Worm (Caenorhabditis elegans) whole organism, L4 larva: ENCODE results near the gene exos-4.2.

Experiments
- F10B5.3 ChIP-seq: sonication (generic microtip); optimal IDR thresholded peaks from 2 replicates; lab custom pipeline; 2016; ENCODE audit warnings: mild to moderate bottlenecking, missing genetic modification characterization, missing compliant biosample characterization
- F49E8.2 ChIP-seq: sonication (generic microtip); optimal IDR thresholded peaks from 2 replicates; lab custom pipeline; 2016; ENCODE audit warnings: missing compliant biosample characterization, mild to moderate bottlenecking, missing genetic modification characterization, borderline replicate concordance
- R02D3.7 ChIP-seq: fragments of 150-350 bp; sonication (generic microtip); optimal IDR thresholded peaks from 3 replicates; lab custom pipeline; 2014; ENCODE audit warnings: missing biosample characterization, missing genetic modification characterization
- T20F7.1 ChIP-seq: fragments of 200-800 bp; sonication (Bioruptor generic); optimal IDR thresholded peaks from 2 replicates; lab custom pipeline; 2018; ENCODE audit warnings: mild to moderate bottlenecking, missing genetic modification characterization, missing compliant biosample characterization
- T26A8.4 ChIP-seq: fragments of 200-800 bp; sonication (Bioruptor generic); IDR thresholded peaks from 2 replicates; pipeline ENCODE4 v1.3.6; 2022; ENCODE audit warnings: missing genetic modification characterization, missing compliant biosample characterization
- Y105C5A.15 ChIP-seq: fragments of 200-800 bp; sonication (Bioruptor generic); IDR thresholded peaks from 2 replicates; pipeline ENCODE4 v1.3.6; 2022; ENCODE audit warnings: missing genetic modification characterization, missing compliant biosample characterization
- Y48G9A.11 ChIP-seq: fragments of 200-800 bp; sonication (Bioruptor generic); IDR thresholded peaks from 2 replicates; pipeline ENCODE4 v1.3.6; 2022; ENCODE audit warnings: missing genetic modification reagents, missing genetic modification characterization, missing compliant biosample characterization
- Y75B8A.6 ChIP-seq: fragments of 200-800 bp; sonication (Bioruptor generic); IDR thresholded peaks from 2 replicates; pipeline ENCODE4 v1.3.6; 2022; ENCODE audit warnings: missing genetic modification reagents, missing genetic modification characterization, missing compliant biosample characterization
- ZK337.2 ChIP-seq: fragments of 200-800 bp; sonication (Bioruptor generic); IDR thresholded peaks from 2 replicates; pipeline ENCODE4 v1.3.6; 2022; ENCODE audit warnings: missing genetic modification reagents, missing genetic modification characterization, missing compliant biosample characterization
- aha-1 ChIP-seq: fragments of 150-350 bp; peaks from one replicate; lab custom pipeline; 2014; ENCODE audit warnings: missing biosample characterization, missing genetic modification characterization
- ama-1 ChIP-seq: fragments of 150-350 bp; optimal IDR thresholded peaks from 2 replicates; lab custom pipeline; 2014; ENCODE audit warnings: inconsistent platforms, mixed read lengths
- attf-4 ChIP-seq: sonication (generic microtip); optimal IDR thresholded peaks from 3 replicates; lab custom pipeline; 2017; ENCODE audit warnings: missing biosample characterization, missing genetic modification characterization
- ceh-28 ChIP-seq: fragments of 150-350 bp; optimal IDR thresholded peaks from 2 replicates; lab custom pipeline; 2014; ENCODE audit warnings: missing biosample characterization, missing genetic modification reagents, missing genetic modification characterization
- ceh-32 ChIP-seq: sonication (generic microtip); optimal IDR thresholded peaks from 2 replicates; lab custom pipeline; 2016; ENCODE audit warnings: mild to moderate bottlenecking, missing genetic modification characterization, missing compliant biosample characterization; ENCODE audit not compliant: poor library complexity
- ceh-82 ChIP-seq: sonication (generic microtip); optimal IDR thresholded peaks from 2 replicates; lab custom pipeline; 2017; ENCODE audit warnings: missing biosample characterization, missing genetic modification characterization
- cey-2 ChIP-seq: sonication (generic microtip); optimal IDR thresholded peaks from 3 replicates; lab custom pipeline; 2017; ENCODE audit warnings: missing genetic modification characterization, mild to moderate bottlenecking, missing compliant biosample characterization, antibody characterized with exemption, borderline replicate concordance; ENCODE audit not compliant: insufficient read depth
- ctbp-1 ChIP-seq: fragments of 200-800 bp; sonication (Bioruptor generic); IDR thresholded peaks from 2 replicates; pipeline ENCODE4 v1.3.6; 2022; ENCODE audit warnings: missing genetic modification reagents, missing genetic modification characterization, missing compliant biosample characterization
- daf-16 ChIP-seq, 3 experiments: sonication (generic microtip); optimal IDR thresholded peaks; 2 replicates each; lab custom pipeline; 2016 to 2017; ENCODE audit warnings: missing genetic modification characterization in 3 of 3, missing genetic modification reagents in 3 of 3, mild to moderate bottlenecking in 2 of 3, missing compliant biosample characterization in 2 of 3, missing biosample characterization in 1 of 3, moderate library complexity in 1 of 3
- daf-19 ChIP-seq: fragments of 200-800 bp; sonication (Bioruptor generic); conservative IDR thresholded peaks from 2 replicates; pipeline ENCODE4 v1.3.6; 2022; ENCODE audit warnings: missing genetic modification characterization, missing compliant biosample characterization
- daf-8 ChIP-seq: fragments of 200-800 bp; sonication (Bioruptor generic); IDR thresholded peaks from 2 replicates; pipeline ENCODE4 v1.3.6; 2022; ENCODE audit warnings: missing genetic modification characterization, missing compliant biosample characterization
- dmd-6 ChIP-seq: fragments of 200-800 bp; sonication (Bioruptor generic); IDR thresholded peaks from 2 replicates; pipeline ENCODE4 v1.3.6; 2022; ENCODE audit warnings: missing genetic modification reagents, missing genetic modification characterization, missing compliant biosample characterization
- dmd-9 ChIP-seq: fragments of 200-800 bp; sonication (Bioruptor generic); IDR thresholded peaks from 2 replicates; pipeline ENCODE4 v1.3.6; 2022; ENCODE audit warnings: missing genetic modification reagents, missing genetic modification characterization, missing compliant biosample characterization
- dpl-1 ChIP-seq: fragments of 150-350 bp; optimal IDR thresholded peaks from 2 replicates; lab custom pipeline; 2014; ENCODE audit warnings: missing biosample characterization, missing genetic modification reagents, missing genetic modification characterization
- duxl-1 ChIP-seq: sonication (generic microtip); optimal IDR thresholded peaks from 2 replicates; lab custom pipeline; 2016; ENCODE audit warnings: mild to moderate bottlenecking, missing genetic modification characterization, moderate library complexity, missing compliant biosample characterization; ENCODE audit not compliant: poor library complexity
- egl-27 ChIP-seq: sonication (generic microtip); optimal IDR thresholded peaks from 3 replicates; lab custom pipeline; 2017; ENCODE audit warnings: missing biosample characterization, missing genetic modification reagents, missing genetic modification characterization
- egl-43 ChIP-seq: fragments of 200-800 bp; sonication (Bioruptor generic); IDR thresholded peaks from 2 replicates; pipeline ENCODE4 v1.3.6; 2022; ENCODE audit warnings: missing genetic modification reagents, missing genetic modification characterization, missing compliant biosample characterization
- fos-1 ChIP-seq: fragments of 150-350 bp; optimal IDR thresholded peaks from 2 replicates; lab custom pipeline; 2014; ENCODE audit warnings: missing biosample characterization, missing genetic modification characterization
- gei-8 ChIP-seq: fragments of 200-800 bp; sonication (Bioruptor generic); optimal IDR thresholded peaks from 2 replicates; lab custom pipeline; 2018; ENCODE audit warnings: mild to moderate bottlenecking, missing genetic modification characterization, missing compliant biosample characterization
- hmg-1.1 ChIP-seq: fragments of 200-800 bp; sonication (Bioruptor generic); IDR thresholded peaks from 2 replicates; pipeline ENCODE4 v1.3.6; 2022; ENCODE audit warnings: missing genetic modification reagents, missing genetic modification characterization, missing compliant biosample characterization
- lim-7 ChIP-seq: fragments of 200-800 bp; sonication (Bioruptor generic); IDR thresholded peaks from 2 replicates; pipeline ENCODE4 v1.3.6; 2022; ENCODE audit warnings: missing genetic modification characterization, missing compliant biosample characterization
- lin-1 ChIP-seq: fragments of 200-800 bp; sonication (Bioruptor generic); IDR thresholded peaks from 2 replicates; pipeline ENCODE4 v1.3.6; 2022; ENCODE audit warnings: missing genetic modification reagents, missing genetic modification characterization, missing compliant biosample characterization
- lin-15B ChIP-seq: fragments of 150-350 bp; sonication (generic microtip); optimal IDR thresholded peaks from 3 replicates; lab custom pipeline; 2014; ENCODE audit warnings: missing biosample characterization, missing genetic modification characterization
- lin-38 ChIP-seq: fragments of 200-800 bp; sonication (Bioruptor generic); IDR thresholded peaks from 2 replicates; pipeline ENCODE4 v1.3.6; 2022; ENCODE audit warnings: missing genetic modification reagents, missing genetic modification characterization, missing compliant biosample characterization
- madf-5 ChIP-seq, 2 experiments: fragments of 200-800 bp; sonication (Bioruptor generic); IDR thresholded peaks; 2 replicates each; pipeline ENCODE4 v1.3.6; 2022; ENCODE audit warnings: missing compliant biosample characterization in 2 of 2, missing genetic modification characterization in 2 of 2
- mdt-29 ChIP-seq: fragments of 200-800 bp; sonication (Bioruptor generic); IDR thresholded peaks from 2 replicates; pipeline ENCODE4 v1.3.6; 2022; ENCODE audit warnings: missing genetic modification reagents, missing genetic modification characterization, missing compliant biosample characterization
- mes-2 ChIP-seq: sonication (generic microtip); optimal IDR thresholded peaks from 2 replicates; lab custom pipeline; 2016; ENCODE audit warnings: missing genotype, mild to moderate bottlenecking, missing genetic modification characterization, missing compliant biosample characterization; ENCODE audit not compliant: poor library complexity, severe bottlenecking
- nhr-10 ChIP-seq: fragments of 150-350 bp; optimal IDR thresholded peaks from 2 replicates; lab custom pipeline; 2014; ENCODE audit warnings: missing biosample characterization, missing genetic modification characterization
- nhr-102 ChIP-seq: sonication (generic microtip); optimal IDR thresholded peaks from 2 replicates; lab custom pipeline; 2016; ENCODE audit warnings: mild to moderate bottlenecking, missing genetic modification characterization, moderate library complexity, missing compliant biosample characterization
- nhr-11 ChIP-seq: fragments of 150-350 bp; optimal IDR thresholded peaks from 2 replicates; lab custom pipeline; 2014; ENCODE audit warnings: missing biosample characterization, missing genetic modification characterization
- nhr-237 ChIP-seq: sonication (generic microtip); optimal IDR thresholded peaks from 2 replicates; lab custom pipeline; 2017; ENCODE audit warnings: missing biosample characterization, missing genetic modification characterization
- rbr-2 ChIP-seq: sonication (generic microtip); optimal IDR thresholded peaks from 2 replicates; lab custom pipeline; 2016; ENCODE audit warnings: missing genotype, missing genetic modification characterization, missing compliant biosample characterization
- snpc-4 ChIP-seq: fragments of 150-350 bp; optimal IDR thresholded peaks from 2 replicates; lab custom pipeline; 2014; ENCODE audit warnings: missing biosample characterization, missing genetic modification characterization
- spr-1 ChIP-seq: sonication (generic microtip); optimal IDR thresholded peaks from 2 replicates; lab custom pipeline; 2016; ENCODE audit warnings: mild to moderate bottlenecking, missing genetic modification characterization, missing compliant biosample characterization
- spr-3 ChIP-seq: fragments of 200-800 bp; sonication (Bioruptor generic); optimal IDR thresholded peaks from 2 replicates; lab custom pipeline; 2018; ENCODE audit warnings: mild to moderate bottlenecking, missing genetic modification characterization, missing compliant biosample characterization
- tag-97 ChIP-seq: fragments of 200-800 bp; sonication (Bioruptor generic); IDR thresholded peaks from 2 replicates; pipeline ENCODE4 v1.3.6; 2022; ENCODE audit warnings: missing genetic modification characterization, missing compliant biosample characterization
- tra-1 ChIP-seq: fragments of 200-800 bp; sonication (Bioruptor generic); IDR thresholded peaks from 2 replicates; pipeline ENCODE4 v1.3.6; 2022; ENCODE audit warnings: missing genetic modification reagents, missing genetic modification characterization, missing compliant biosample characterization
- unc-130 ChIP-seq: sonication (generic microtip); optimal IDR thresholded peaks from 2 replicates; lab custom pipeline; 2016; ENCODE audit warnings: missing genetic modification reagents, missing genetic modification characterization, missing compliant biosample characterization
- vab-7 ChIP-seq: fragments of 200-800 bp; sonication (Bioruptor generic); IDR thresholded peaks from 2 replicates; pipeline ENCODE4 v1.3.6; 2022; ENCODE audit warnings: missing genetic modification reagents, missing genetic modification characterization, missing compliant biosample characterization
- zfp-2 ChIP-seq: sonication (generic microtip); optimal IDR thresholded peaks from 2 replicates; lab custom pipeline; 2016; ENCODE audit warnings: mild to moderate bottlenecking, missing genetic modification characterization, missing compliant biosample characterization
- zfp-3 ChIP-seq: fragments of 200-800 bp; sonication (Bioruptor generic); conservative IDR thresholded peaks from 2 replicates; pipeline ENCODE4 v1.3.6; 2022; ENCODE audit warnings: missing genetic modification reagents, missing genetic modification characterization, missing compliant biosample characterization
- zip-11 ChIP-seq: fragments of 200-800 bp; sonication (Bioruptor generic); IDR thresholded peaks from 2 replicates; pipeline ENCODE4 v1.3.6; 2022; ENCODE audit warnings: missing genetic modification characterization, missing compliant biosample characterization
- zip-2 ChIP-seq: fragments of 150-350 bp; optimal IDR thresholded peaks from 2 replicates; lab custom pipeline; 2014; ENCODE audit warnings: missing biosample characterization, missing genetic modification characterization

Gene exos-4.2

DNA sequence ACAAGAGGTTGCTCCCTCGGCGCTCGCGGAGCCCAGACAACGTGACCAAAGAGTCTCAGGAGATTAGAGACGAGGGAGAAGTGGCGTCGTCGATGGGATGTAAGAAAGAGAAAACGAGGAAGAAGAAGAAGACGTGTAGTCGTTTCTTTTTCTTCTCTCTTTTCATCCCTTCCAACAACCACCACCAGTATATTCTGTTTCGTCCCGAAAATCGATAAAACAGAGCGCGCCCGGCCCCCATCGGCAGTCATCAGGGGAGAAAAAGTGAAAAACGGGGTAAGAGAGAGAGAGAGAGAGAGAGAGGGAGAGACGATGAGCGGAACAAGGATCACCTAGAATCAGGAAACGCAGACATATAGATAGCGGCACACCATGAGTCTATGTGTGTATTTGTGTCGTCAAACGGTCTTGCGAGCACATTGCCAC lies 27.9 kb downstream of the exos-4.2 start:
- TF ChIP-seq daf-8 (GFP tag; lab: Robert Waterston, UW) (no peak), T26A8.4 (GFP tag; lab: Robert Waterston, UW) (peak; percentile 62), zfp-3 (GFP tag; lab: Robert Waterston, UW) (no peak), daf-16 (GFP tag; optimal IDR thresholded peaks at IDR 0.05; lab: Kevin White, UChicago) (no peak), daf-16 (tag; optimal IDR thresholded peaks at IDR 0.05; lab: Kevin White, UChicago) (peak; percentile 69), ZK337.2 (GFP tag; lab: Robert Waterston, UW) (no peak), mdt-29 (GFP tag; lab: Robert Waterston, UW) (no peak), unc-130 (GFP tag; lab: Kevin White, UChicago) (no peak), lin-38 (GFP tag; lab: Robert Waterston, UW) (peak; percentile 50; the same call in 1 of the 2 replicates), lin-15B (tag; lab: Kevin White, UChicago) (no peak), zip-11 (no peak), dpl-1 (peak; percentile 26), duxl-1 (tag; lab: Kevin White, UChicago) (no peak), aha-1 (tag; lab: Kevin White, UChicago) (peak; percentile 94), lim-7 (GFP tag; lab: Robert Waterston, UW) (no peak), zfp-2 (tag; lab: Kevin White, UChicago) (no peak), F10B5.3 (tag; lab: Kevin White, UChicago) (no peak), snpc-4 (no peak), nhr-102 (tag; lab: Kevin White, UChicago) (no peak), ceh-82 (tag; lab: Kevin White, UChicago) (no peak), egl-27 (tag; lab: Kevin White, UChicago) (no peak), zip-2 (tag; lab: Kevin White, UChicago) (no peak), ceh-32 (tag; lab: Kevin White, UChicago) (no peak), hmg-1.1 (GFP tag; lab: Robert Waterston, UW) (peak; percentile 86), rbr-2 (tag; lab: Kevin White, UChicago) (peak; percentile 88), Y75B8A.6 (no peak), ctbp-1 (peak; percentile 78), dmd-6 (peak; percentile 77), egl-43 (peak; percentile 76), tra-1 (GFP tag; lab: Robert Waterston, UW) (no peak), madf-5 (GFP tag; IDR thresholded peaks at IDR 0.05; lab: Robert Waterston, UW) (no peak), T20F7.1 (GFP tag; lab: Kevin White, UChicago) (peak; percentile 61), spr-3 (GFP tag; lab: Kevin White, UChicago) (no peak), Y105C5A.15 (GFP tag; lab: Robert Waterston, UW) (no peak), nhr-11 (tag; lab: Kevin White, UChicago) (peak; percentile 60), fos-1 (tag; lab: Kevin White, UChicago) (no peak), spr-1 (tag; lab: Kevin White, UChicago) (peak; percentile 41), lin-1 (GFP tag; lab: Robert Waterston, UW) (no peak), gei-8 (GFP tag; lab: Kevin White, UChicago) (no peak), Y48G9A.11 (GFP tag; lab: Robert Waterston, UW) (no peak), F49E8.2 (no peak), ama-1 (lab: Kevin White, UChicago) (peak; percentile 48), mes-2 (tag; lab: Kevin White, UChicago) (peak; percentile 21), nhr-237 (no peak), dmd-9 (GFP tag; lab: Robert Waterston, UW) (no peak), nhr-10 (tag; lab: Kevin White, UChicago) (no peak), vab-7 (GFP tag; lab: Robert Waterston, UW) (no peak), R02D3.7 (tag; lab: Kevin White, UChicago) (no peak), ceh-28 (tag; lab: Kevin White, UChicago) (peak; percentile 84), attf-4 (no peak), tag-97 (GFP tag; lab: Robert Waterston, UW) (no peak), daf-19 (GFP tag; lab: Robert Waterston, UW) (no peak), cey-2 (tag; lab: Kevin White, UChicago) (no peak)
